Fruit fly (Drosophila melanogaster): ENCODE measurements around the gene Bdbt.

DNA sequence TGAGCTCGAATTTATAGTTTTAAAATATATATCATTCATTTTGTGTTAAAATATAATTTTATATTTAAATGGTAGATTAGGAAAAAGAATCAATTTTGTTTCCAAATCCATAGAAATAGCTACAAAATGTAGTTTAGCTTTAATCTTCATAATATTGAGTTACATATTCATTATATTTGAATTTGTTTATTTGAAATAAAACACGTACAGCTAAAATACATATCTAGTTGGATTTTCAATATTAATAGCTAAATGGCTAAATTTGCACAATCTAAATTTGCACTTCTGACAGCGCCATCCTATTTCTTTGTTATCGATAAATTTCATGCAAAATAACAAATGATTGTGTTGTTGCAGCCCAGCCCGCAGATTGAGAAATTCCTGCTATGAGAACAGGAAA, 15.3 kb upstream of the Bdbt start, which contains the start of gene Usp8:
- TF ChIP-seq h (GFP tag; optimal IDR thresholded peaks at IDR 0.05) (no peak), foxo (GFP tag; optimal IDR thresholded peaks at IDR 0.05) (no peak)
